Worm (Caenorhabditis elegans): ENCODE measurements around the gene npr-13.

DNA sequence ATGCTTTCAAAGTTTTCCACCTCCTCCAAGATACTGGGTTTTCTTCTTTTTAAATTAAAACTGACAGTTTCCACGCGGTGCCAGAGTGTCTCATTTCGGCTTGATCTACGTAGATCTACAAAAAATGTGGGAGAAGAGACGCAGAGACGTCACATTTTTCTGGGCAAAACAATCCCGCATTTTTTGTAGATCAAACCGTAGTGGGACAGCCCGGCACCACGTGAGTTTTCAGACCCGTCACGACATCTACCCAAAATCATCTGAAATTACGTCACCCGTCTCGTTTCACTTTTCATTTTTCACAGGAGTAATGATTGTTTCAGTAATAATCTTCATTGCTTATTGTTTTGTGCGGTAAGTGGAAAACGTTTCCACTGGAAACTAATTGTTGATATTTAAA lies 30.0 kb downstream of the npr-13 start:
- TF ChIP-seq irx-1 (tag; optimal IDR thresholded peaks at IDR 0.05) (no peak), aly-2 (tag; optimal IDR thresholded peaks at IDR 0.05) (no peak), unc-62 (GFP tag; optimal IDR thresholded peaks at IDR 0.05) (no peak), ama-1 (optimal IDR thresholded peaks at IDR 0.05) (no peak), ceh-82 (tag; optimal IDR thresholded peaks at IDR 0.05) (no peak), alr-1 (tag; optimal IDR thresholded peaks at IDR 0.05; ENCODE audit: borderline replicate concordance) (no peak)

Data from whole organism, L1 larva.